Worm (Caenorhabditis elegans) whole organism, L3 larva: ENCODE measurements around the gene F40A3.3.

Experiments used
- ZK546.5 ChIP-seq: sonication (generic microtip); optimal IDR thresholded peaks from 2 replicates; lab custom pipeline; 2017; ENCODE audit warnings: missing biosample characterization, missing genetic modification characterization
- ceh-28 ChIP-seq: fragments of 150-350 bp; optimal IDR thresholded peaks from 2 replicates; lab custom pipeline; 2014; ENCODE audit warnings: missing biosample characterization, missing genetic modification reagents, missing genetic modification characterization
- ceh-82 ChIP-seq: fragments of 150-350 bp; optimal IDR thresholded peaks from 2 replicates; lab custom pipeline; 2014; ENCODE audit warnings: missing biosample characterization, missing genetic modification characterization
- ceh-9 ChIP-seq: sonication (generic microtip); optimal IDR thresholded peaks from 2 replicates; lab custom pipeline; 2018; ENCODE audit warnings: missing biosample characterization, missing genetic modification characterization
- egl-5 ChIP-seq: fragments of 150-350 bp; optimal IDR thresholded peaks from 2 replicates; lab custom pipeline; 2017; ENCODE audit warnings: missing biosample characterization, missing genetic modification reagents, missing genetic modification characterization, inconsistent platforms
- elt-1 ChIP-seq: fragments of 150-350 bp; optimal IDR thresholded peaks from 2 replicates; lab custom pipeline; 2014; ENCODE audit warnings: missing biosample characterization, missing genetic modification characterization
- elt-3 ChIP-seq, 3 experiments: fragments of 150-350 bp in 1 of 3; sonication (generic microtip) in 2 of 3; optimal IDR thresholded peaks; 2 replicates in 2 of 3; 4 replicates in 1 of 3; lab custom pipeline; 2014 to 2017; ENCODE audit warnings: missing biosample characterization in 3 of 3, missing genetic modification characterization in 3 of 3
- fkh-10 ChIP-seq: sonication (generic microtip); optimal IDR thresholded peaks from 2 replicates; lab custom pipeline; 2017; ENCODE audit warnings: missing biosample characterization, missing genetic modification reagents, missing genetic modification characterization
- fkh-2 ChIP-seq: fragments of 150-350 bp; optimal IDR thresholded peaks from 2 replicates; lab custom pipeline; 2014; ENCODE audit warnings: missing biosample characterization, missing genetic modification reagents, missing genetic modification characterization
- jun-1 ChIP-seq: fragments of 150-350 bp; optimal IDR thresholded peaks from 2 replicates; lab custom pipeline; 2014; ENCODE audit warnings: missing biosample characterization, missing genetic modification reagents, missing genetic modification characterization
- lin-15B ChIP-seq: fragments of 150-350 bp; optimal IDR thresholded peaks from 2 replicates; lab custom pipeline; 2014; ENCODE audit warnings: missing biosample characterization, missing genetic modification characterization
- lsy-12 ChIP-seq: sonication (generic microtip); optimal IDR thresholded peaks from 2 replicates; lab custom pipeline; 2016; ENCODE audit warnings: mild to moderate bottlenecking, missing genetic modification characterization, missing compliant biosample characterization
- nfya-1 ChIP-seq: sonication (generic microtip); optimal IDR thresholded peaks from 2 replicates; lab custom pipeline; 2017; ENCODE audit warnings: missing genetic modification characterization, mild to moderate bottlenecking, missing compliant biosample characterization, antibody characterized with exemption, moderate library complexity; ENCODE audit not compliant: insufficient read depth
- nhr-11 ChIP-seq: fragments of 150-350 bp; optimal IDR thresholded peaks from 2 replicates; lab custom pipeline; 2014; ENCODE audit warnings: missing biosample characterization, missing genetic modification characterization
- nhr-43 ChIP-seq: sonication (generic microtip); optimal IDR thresholded peaks from 2 replicates; lab custom pipeline; 2016; ENCODE audit warnings: mild to moderate bottlenecking, missing genetic modification characterization, missing compliant biosample characterization; ENCODE audit not compliant: poor library complexity, severe bottlenecking
- nhr-67 ChIP-seq: fragments of 150-350 bp; optimal IDR thresholded peaks from 2 replicates; lab custom pipeline; 2014; ENCODE audit warnings: missing biosample characterization, missing genetic modification characterization
- nhr-77 ChIP-seq: fragments of 150-350 bp; optimal IDR thresholded peaks from 2 replicates; lab custom pipeline; 2014; ENCODE audit warnings: missing biosample characterization, missing genetic modification characterization
- pha-4 ChIP-seq: fragments of 150-350 bp; optimal IDR thresholded peaks from 2 replicates; lab custom pipeline; 2014; ENCODE audit warnings: missing biosample characterization, missing genetic modification reagents, missing genetic modification characterization
- pqm-1 ChIP-seq: fragments of 150-350 bp; optimal IDR thresholded peaks from 2 replicates; lab custom pipeline; 2017; ENCODE audit warnings: missing biosample characterization, missing genetic modification characterization, inconsistent platforms
- skn-1 ChIP-seq: fragments of 150-350 bp; optimal IDR thresholded peaks from 2 replicates; lab custom pipeline; 2014; ENCODE audit warnings: missing biosample characterization, missing genetic modification characterization
- unc-62 ChIP-seq: fragments of 150-350 bp; sonication (generic microtip); optimal IDR thresholded peaks from 4 replicates; lab custom pipeline; 2014; ENCODE audit warnings: missing biosample characterization, missing genetic modification reagents, missing genetic modification characterization
- ztf-11 ChIP-seq: fragments of 150-350 bp; optimal IDR thresholded peaks from 2 replicates; lab custom pipeline; 2014; ENCODE audit warnings: missing biosample characterization, missing genetic modification characterization
- ztf-4 ChIP-seq: fragments of 150-350 bp; optimal IDR thresholded peaks from 2 replicates; lab custom pipeline; 2014; ENCODE audit warnings: missing biosample characterization, missing genetic modification characterization

F40A3.3 gene

ce11 chrV:7901222-7901621, 24.0 kb downstream of the F40A3.3 start:
- no peak for TF ChIP-seq ceh-9 (tag; lab: Kevin White, UChicago)
- TF ChIP-seq unc-62 = no peak
- no peak for TF ChIP-seq nhr-11 (tag; lab: Kevin White, UChicago)
- TF ChIP-seq egl-5 (tag; lab: Kevin White, UChicago) = no peak
- no peak for TF ChIP-seq fkh-2
- TF ChIP-seq skn-1 = no peak
- no peak for TF ChIP-seq ceh-82 (tag; lab: Kevin White, UChicago)
- no peak for TF ChIP-seq pha-4
- TF ChIP-seq pqm-1 (tag; lab: Kevin White, UChicago) = no peak

- TF ChIP-seq ztf-4 (tag; lab: Kevin White, UChicago) (no peak), fkh-10 (GFP tag; lab: Kevin White, UChicago) (peak; percentile 19)
These were observed 27.1 kb downstream of the F40A3.3 start for ce11 chrV:7904389-7904788.

ce11 chrV:7908431-7908830, 31.2 kb downstream of the F40A3.3 start:
- TF ChIP-seq ceh-82 (tag; lab: Kevin White, UChicago) (no peak), fkh-10 (GFP tag; lab: Kevin White, UChicago) (peak; percentile 1)
- TF ChIP-seq, all 47 proteins: peak for 1

ce11 chrV:7925483-7925882, 48.2 kb downstream of the F40A3.3 start, which contains the start of gene srsx-7:
TSS of gene srsx-7 (plus strand) at chrV:7925783.
- no peak for TF ChIP-seq nfya-1
- TF ChIP-seq ceh-28 (tag; lab: Kevin White, UChicago) = no peak
- TF ChIP-seq ZK546.5 = no peak
- TF ChIP-seq lsy-12 (tag; lab: Kevin White, UChicago) = no peak
- no peak for TF ChIP-seq nhr-67 (tag; lab: Kevin White, UChicago)
- no peak for TF ChIP-seq nhr-43 (tag; lab: Kevin White, UChicago)
- no peak for TF ChIP-seq ceh-82 (tag; lab: Kevin White, UChicago)
- no peak for TF ChIP-seq lin-15B (tag; lab: Kevin White, UChicago)
- no peak for TF ChIP-seq jun-1
- TF ChIP-seq elt-3 (tag; optimal IDR thresholded peaks at IDR 0.05; lab: Kevin White, UChicago) = no peak
- no peak for TF ChIP-seq elt-1
- TF ChIP-seq ztf-11 (tag; lab: Kevin White, UChicago) = no peak
- TF ChIP-seq, all 47 proteins: peak for 0

DNA sequence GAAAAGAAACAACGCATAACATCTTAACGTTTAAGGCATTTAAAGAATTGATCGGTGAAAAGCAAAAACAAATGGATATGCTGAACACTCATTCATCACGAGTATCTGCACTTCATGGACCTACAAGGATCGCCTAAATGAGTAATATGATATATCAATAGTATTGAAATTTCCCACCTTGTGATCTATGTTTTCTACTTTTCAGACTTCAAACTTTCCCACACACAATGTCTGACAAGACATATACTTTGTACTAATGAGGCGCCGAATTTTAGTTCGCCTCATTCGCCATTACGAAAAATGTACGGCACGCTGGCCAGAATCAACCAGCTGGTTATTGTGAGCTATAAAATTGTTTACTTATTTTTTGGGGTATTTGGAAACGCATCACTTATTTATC, 49.5 kb downstream of the F40A3.3 start, which contains the start of gene srsx-6:
srsx-6 (plus strand) TSS at position 301 of the 400 bp plus-strand sequence.
- TF ChIP-seq nhr-77 = no peak
